Worm (Caenorhabditis elegans) whole organism, L3 larva: ENCODE data around the gene cwf-19L2.

Experiments
- ZK546.5 ChIP-seq: sonication (generic microtip); optimal IDR thresholded peaks from 2 replicates; lab custom pipeline; 2017; ENCODE audit warnings: missing biosample characterization, missing genetic modification characterization
- ceh-16 ChIP-seq: sonication (generic microtip); optimal IDR thresholded peaks from 2 replicates; lab custom pipeline; 2017; ENCODE audit warnings: missing biosample characterization, missing genetic modification characterization
- ceh-28 ChIP-seq: fragments of 150-350 bp; optimal IDR thresholded peaks from 2 replicates; lab custom pipeline; 2014; ENCODE audit warnings: missing biosample characterization, missing genetic modification reagents, missing genetic modification characterization
- ceh-82 ChIP-seq: fragments of 150-350 bp; optimal IDR thresholded peaks from 2 replicates; lab custom pipeline; 2014; ENCODE audit warnings: missing biosample characterization, missing genetic modification characterization
- ceh-9 ChIP-seq: sonication (generic microtip); optimal IDR thresholded peaks from 2 replicates; lab custom pipeline; 2018; ENCODE audit warnings: missing biosample characterization, missing genetic modification characterization
- daf-12 ChIP-seq: fragments of 150-350 bp; optimal IDR thresholded peaks from 2 replicates; lab custom pipeline; 2014; ENCODE audit warnings: missing biosample characterization, missing genetic modification reagents, missing genetic modification characterization
- egl-5 ChIP-seq: fragments of 150-350 bp; optimal IDR thresholded peaks from 2 replicates; lab custom pipeline; 2017; ENCODE audit warnings: missing biosample characterization, missing genetic modification reagents, missing genetic modification characterization, inconsistent platforms
- elt-1 ChIP-seq: fragments of 150-350 bp; optimal IDR thresholded peaks from 2 replicates; lab custom pipeline; 2014; ENCODE audit warnings: missing biosample characterization, missing genetic modification characterization
- elt-2 ChIP-seq: sonication (generic microtip); optimal IDR thresholded peaks from 2 replicates; lab custom pipeline; 2016; ENCODE audit warnings: missing genetic modification reagents, mild to moderate bottlenecking, missing genetic modification characterization, missing compliant biosample characterization
- elt-3 ChIP-seq, 3 experiments: fragments of 150-350 bp in 1 of 3; sonication (generic microtip) in 2 of 3; optimal IDR thresholded peaks; 2 replicates in 2 of 3; 4 replicates in 1 of 3; lab custom pipeline; 2014 to 2017; ENCODE audit warnings: missing biosample characterization in 3 of 3, missing genetic modification characterization in 3 of 3
- fos-1 ChIP-seq: fragments of 150-350 bp; optimal IDR thresholded peaks from 2 replicates; lab custom pipeline; 2014; ENCODE audit warnings: missing biosample characterization, missing genetic modification characterization
- jun-1 ChIP-seq: fragments of 150-350 bp; optimal IDR thresholded peaks from 2 replicates; lab custom pipeline; 2014; ENCODE audit warnings: missing biosample characterization, missing genetic modification reagents, missing genetic modification characterization
- lin-15B ChIP-seq: fragments of 150-350 bp; optimal IDR thresholded peaks from 2 replicates; lab custom pipeline; 2014; ENCODE audit warnings: missing biosample characterization, missing genetic modification characterization
- lsy-12 ChIP-seq: sonication (generic microtip); optimal IDR thresholded peaks from 2 replicates; lab custom pipeline; 2016; ENCODE audit warnings: mild to moderate bottlenecking, missing genetic modification characterization, missing compliant biosample characterization
- mdl-1 ChIP-seq: fragments of 150-350 bp; optimal IDR thresholded peaks from 2 replicates; lab custom pipeline; 2014; ENCODE audit warnings: missing biosample characterization, missing genetic modification characterization
- mml-1 ChIP-seq: fragments of 150-350 bp; sonication (generic microtip); optimal IDR thresholded peaks from 3 replicates; lab custom pipeline; 2014; ENCODE audit warnings: missing biosample characterization, missing genetic modification characterization
- nfya-1 ChIP-seq: sonication (generic microtip); optimal IDR thresholded peaks from 2 replicates; lab custom pipeline; 2017; ENCODE audit warnings: missing genetic modification characterization, mild to moderate bottlenecking, missing compliant biosample characterization, antibody characterized with exemption, moderate library complexity; ENCODE audit not compliant: insufficient read depth
- nhr-12 ChIP-seq: fragments of 150-350 bp; optimal IDR thresholded peaks from 2 replicates; lab custom pipeline; 2014; ENCODE audit warnings: missing biosample characterization, missing genetic modification characterization
- nhr-23 ChIP-seq: fragments of 150-350 bp; optimal IDR thresholded peaks from 2 replicates; lab custom pipeline; 2014; ENCODE audit warnings: missing biosample characterization, missing genetic modification reagents, missing genetic modification characterization
- nhr-237 ChIP-seq: fragments of 150-350 bp; optimal IDR thresholded peaks from 2 replicates; lab custom pipeline; 2014; ENCODE audit warnings: missing biosample characterization, missing genetic modification characterization
- nhr-25 ChIP-seq: sonication (generic microtip); optimal IDR thresholded peaks from 2 replicates; lab custom pipeline; 2017; ENCODE audit warnings: missing biosample characterization, missing genetic modification characterization
- nhr-28 ChIP-seq: fragments of 150-350 bp; optimal IDR thresholded peaks from 2 replicates; lab custom pipeline; 2014; ENCODE audit warnings: missing biosample characterization, missing genetic modification characterization
- nhr-43 ChIP-seq: sonication (generic microtip); optimal IDR thresholded peaks from 2 replicates; lab custom pipeline; 2016; ENCODE audit warnings: mild to moderate bottlenecking, missing genetic modification characterization, missing compliant biosample characterization; ENCODE audit not compliant: poor library complexity, severe bottlenecking
- nhr-67 ChIP-seq: fragments of 150-350 bp; optimal IDR thresholded peaks from 2 replicates; lab custom pipeline; 2014; ENCODE audit warnings: missing biosample characterization, missing genetic modification characterization
- nhr-76 ChIP-seq: fragments of 150-350 bp; sonication (generic microtip); optimal IDR thresholded peaks from 5 replicates; lab custom pipeline; 2014; ENCODE audit warnings: missing biosample characterization, missing genetic modification characterization
- nhr-77 ChIP-seq: fragments of 150-350 bp; optimal IDR thresholded peaks from 2 replicates; lab custom pipeline; 2014; ENCODE audit warnings: missing biosample characterization, missing genetic modification characterization
- pqm-1 ChIP-seq: fragments of 150-350 bp; optimal IDR thresholded peaks from 2 replicates; lab custom pipeline; 2017; ENCODE audit warnings: missing biosample characterization, missing genetic modification characterization, inconsistent platforms
- skn-1 ChIP-seq: fragments of 150-350 bp; optimal IDR thresholded peaks from 2 replicates; lab custom pipeline; 2014; ENCODE audit warnings: missing biosample characterization, missing genetic modification characterization
- snpc-4 ChIP-seq: fragments of 150-350 bp; optimal IDR thresholded peaks from 2 replicates; lab custom pipeline; 2014; ENCODE audit warnings: missing biosample characterization, missing genetic modification characterization
- tbx-2 ChIP-seq: sonication (generic microtip); optimal IDR thresholded peaks from 2 replicates; lab custom pipeline; 2016; ENCODE audit warnings: mild to moderate bottlenecking, missing genetic modification characterization, missing compliant biosample characterization
- ztf-11 ChIP-seq: fragments of 150-350 bp; optimal IDR thresholded peaks from 2 replicates; lab custom pipeline; 2014; ENCODE audit warnings: missing biosample characterization, missing genetic modification characterization

Gene cwf-19L2

ce11 chrIII:7304961-7305648 is 11.7 kb downstream of the cwf-19L2 start:
- TF ChIP-seq ceh-16 (tag; lab: Kevin White, UChicago), result no peak
- peak; percentile 38 for TF ChIP-seq nhr-43
- TF ChIP-seq nhr-28 (tag; lab: Kevin White, UChicago), result no peak
- peak; percentile 35 for TF ChIP-seq elt-1 (tag; lab: Kevin White, UChicago)
- TF ChIP-seq jun-1 (tag; lab: Kevin White, UChicago), result no peak
- TF ChIP-seq nhr-25 (tag; lab: Kevin White, UChicago), result no peak
- no peak for TF ChIP-seq egl-5
- TF ChIP-seq nhr-23 (tag; lab: Kevin White, UChicago), result peak; percentile 79
- no peak for TF ChIP-seq mml-1 (tag; lab: Kevin White, UChicago)
- peak in 1 of 3 experiments; percentile 55 for TF ChIP-seq elt-3 (tag; optimal IDR thresholded peaks at IDR 0.05; lab: Kevin White, UChicago)
- TF ChIP-seq nfya-1 (tag; lab: Kevin White, UChicago), result peak; percentile 13
- no peak for TF ChIP-seq fos-1
- TF ChIP-seq elt-2 (tag; lab: Kevin White, UChicago), result no peak
- TF ChIP-seq pqm-1 (tag; lab: Kevin White, UChicago), result no peak
- no peak for TF ChIP-seq tbx-2
- TF ChIP-seq nhr-76 (tag; lab: Kevin White, UChicago), result no peak
- TF ChIP-seq ceh-9 (tag; lab: Kevin White, UChicago), result no peak
- TF ChIP-seq, all 47 proteins: peak for 5

ce11 chrIII:7305649-7305977 is 12.2 kb downstream of the cwf-19L2 start:
- TF ChIP-seq nhr-43, result peak; percentile 43
- TF ChIP-seq nhr-237 (tag; lab: Kevin White, UChicago), result no peak
- TF ChIP-seq ztf-11 (tag; lab: Kevin White, UChicago), result no peak
- TF ChIP-seq nhr-23 (tag; lab: Kevin White, UChicago), result peak; percentile 33
- TF ChIP-seq nhr-12, result no peak
- peak; percentile 30 for TF ChIP-seq nhr-25 (tag; lab: Kevin White, UChicago)
- TF ChIP-seq elt-3 (tag; optimal IDR thresholded peaks at IDR 0.05; lab: Kevin White, UChicago), result peak in 1 of 3 experiments; percentile 13

- no peak for TF ChIP-seq daf-12 (tag; lab: Kevin White, UChicago)
- TF ChIP-seq mdl-1 (tag; lab: Kevin White, UChicago), result no peak
- TF ChIP-seq ceh-28, result peak; percentile 32
- TF ChIP-seq nhr-67 (tag; lab: Kevin White, UChicago), result no peak
- TF ChIP-seq ZK546.5, result no peak
- no peak for TF ChIP-seq tbx-2
- TF ChIP-seq nhr-77 (tag; lab: Kevin White, UChicago), result no peak
- no peak for TF ChIP-seq jun-1 (tag; lab: Kevin White, UChicago)
Observed at ce11 chrIII:7308600-7309109, 15.2 kb downstream of the cwf-19L2 start, which contains the start of gene acbp-4. Gene acbp-4 (minus strand): TSS chrIII:7309109.

- no peak for TF ChIP-seq snpc-4 (tag; lab: Kevin White, UChicago)
- TF ChIP-seq fos-1, result no peak
- TF ChIP-seq lin-15B, result no peak
- no peak for TF ChIP-seq lsy-12 (tag; lab: Kevin White, UChicago)
Observed at ce11 chrIII:7310662-7311340, 17.4 kb downstream of the cwf-19L2 start, which contains the start of the genes F56C9.6 and F56C9.3. Gene F56C9.6 (minus strand): TSS chrIII:7310773. Gene F56C9.3 (plus strand): TSS chrIII:7311290.

- TF ChIP-seq nhr-67 (tag; lab: Kevin White, UChicago) (no peak), nhr-43 (no peak), skn-1 (tag; lab: Kevin White, UChicago) (no peak), tbx-2 (no peak), fos-1 (no peak), ceh-16 (tag; lab: Kevin White, UChicago) (no peak), elt-3 (tag; optimal IDR thresholded peaks at IDR 0.05; lab: Kevin White, UChicago) (no peak), elt-1 (tag; lab: Kevin White, UChicago) (no peak), nhr-23 (tag; lab: Kevin White, UChicago) (no peak), ztf-11 (tag; lab: Kevin White, UChicago) (no peak), pqm-1 (tag; lab: Kevin White, UChicago) (no peak), ZK546.5 (no peak), ceh-82 (no peak), lsy-12 (tag; lab: Kevin White, UChicago) (no peak), mdl-1 (tag; lab: Kevin White, UChicago) (no peak)
Observed at ce11 chrIII:7314473-7314872, 21.0 kb downstream of the cwf-19L2 start.
